Fruit fly (Drosophila melanogaster): ENCODE results near the gene CG17929.

- no peak for TF ChIP-seq Snoo (tag; optimal IDR thresholded peaks at IDR 0.05)
- no peak for TF ChIP-seq rn (GFP tag; IDR thresholded peaks at IDR 0.05)
- peak; percentile 22 for TF ChIP-seq gl (tag; optimal IDR thresholded peaks at IDR 0.05)
- no peak for TF ChIP-seq Pif1A (GFP tag; optimal IDR thresholded peaks at IDR 0.05)
- TF ChIP-seq CG32121 (GFP tag; IDR thresholded peaks at IDR 0.05): no peak
- TF ChIP-seq CG14655 (GFP tag; optimal IDR thresholded peaks at IDR 0.05): no peak
- TF ChIP-seq D1 (tag; optimal IDR thresholded peaks at IDR 0.05): no peak
- no peak for TF ChIP-seq CG12605 (GFP tag; IDR thresholded peaks at IDR 0.05)
- no peak for TF ChIP-seq CG17806 (tag; optimal IDR thresholded peaks at IDR 0.05)
- no peak for TF ChIP-seq Ets98B (GFP tag; IDR thresholded peaks at IDR 0.05)
- TF ChIP-seq CG34367 (tag; optimal IDR thresholded peaks at IDR 0.05): no peak
- TF ChIP-seq CG9948 (tag; optimal IDR thresholded peaks at IDR 0.05): no peak
- TF ChIP-seq CG10348 (GFP tag; IDR thresholded peaks at IDR 0.05): no peak
- TF ChIP-seq Pif1B (GFP tag; optimal IDR thresholded peaks at IDR 0.05): no peak
Measured at dm6 chr3R:16282080-16282690, 43.1 kb upstream of the CG17929 start.

Measured in whole organism, pupa.